Fruit fly (Drosophila melanogaster): ENCODE results near the gene Chsy.
A peak's percentile ranks its signal among the peaks of the same experiment; 100 is the strongest.

- peak; percentile 6 for TF ChIP-seq OdsH (GFP tag; optimal IDR thresholded peaks at IDR 0.05)
- TF ChIP-seq topi (GFP tag; optimal IDR thresholded peaks at IDR 0.05): no peak
- no peak for TF ChIP-seq Hr39 (GFP tag; optimal IDR thresholded peaks at IDR 0.05)
- no peak for TF ChIP-seq ss (GFP tag; optimal IDR thresholded peaks at IDR 0.05)
- no peak for TF ChIP-seq Blimp-1 (GFP tag; optimal IDR thresholded peaks at IDR 0.05)
- TF ChIP-seq CG6854 (GFP tag; optimal IDR thresholded peaks at IDR 0.05): no peak
Measured at dm6 chrX:15593477-15594229, at the start of gene Chsy.

Measured in whole organism, prepupa.